Worm (Caenorhabditis elegans) whole organism, late embryonic: Measurements from ENCODE around the gene C33G8.13.

Experiments used
- F13H6.1 ChIP-seq: sonication (generic microtip); optimal IDR thresholded peaks from 2 replicates; lab custom pipeline; 2016; ENCODE audit warnings: missing genetic modification characterization, missing compliant biosample characterization
- Y22D7AL.16 ChIP-seq: sonication (generic microtip); optimal IDR thresholded peaks from 2 replicates; lab custom pipeline; 2016; ENCODE audit warnings: missing genetic modification characterization, missing compliant biosample characterization
- ahr-1 ChIP-seq: sonication (generic microtip); optimal IDR thresholded peaks from 2 replicates; lab custom pipeline; 2016; ENCODE audit warnings: missing genetic modification characterization, missing compliant biosample characterization
- ceh-14 ChIP-seq: sonication (generic microtip); optimal IDR thresholded peaks from 2 replicates; lab custom pipeline; 2016; ENCODE audit warnings: missing genotype, missing genetic modification characterization, missing compliant biosample characterization
- ceh-19 ChIP-seq: fragments of 200-800 bp; sonication (Bioruptor generic); optimal IDR thresholded peaks from 2 replicates; lab custom pipeline; 2018; ENCODE audit warnings: mild to moderate bottlenecking, missing genetic modification characterization, missing compliant biosample characterization
- ceh-2 ChIP-seq: sonication (generic microtip); optimal IDR thresholded peaks from 2 replicates; lab custom pipeline; 2016; ENCODE audit warnings: missing genotype, missing genetic modification characterization, missing compliant biosample characterization
- ceh-24 ChIP-seq: sonication (generic microtip); optimal IDR thresholded peaks from 2 replicates; lab custom pipeline; 2016; ENCODE audit warnings: mild to moderate bottlenecking, missing genetic modification characterization, missing compliant biosample characterization
- ceh-30 ChIP-seq: fragments of 150-350 bp; optimal IDR thresholded peaks from 2 replicates; lab custom pipeline; 2014; ENCODE audit warnings: missing biosample characterization, missing genetic modification characterization
- ceh-34 ChIP-seq: sonication (generic microtip); optimal IDR thresholded peaks from 2 replicates; lab custom pipeline; 2016; ENCODE audit warnings: mild to moderate bottlenecking, missing genetic modification characterization, missing compliant biosample characterization
- ceh-48 ChIP-seq: sonication (generic microtip); optimal IDR thresholded peaks from 2 replicates; lab custom pipeline; 2016; ENCODE audit warnings: missing genetic modification characterization, inconsistent platforms, missing compliant biosample characterization
- che-1 ChIP-seq: sonication (generic microtip); optimal IDR thresholded peaks from 2 replicates; lab custom pipeline; 2016; ENCODE audit warnings: mild to moderate bottlenecking, missing genetic modification characterization, missing compliant biosample characterization
- dmd-4 ChIP-seq: sonication (generic microtip); optimal IDR thresholded peaks from 2 replicates; lab custom pipeline; 2016; ENCODE audit warnings: borderline replicate concordance, missing genetic modification characterization, missing compliant biosample characterization
- elt-4 ChIP-seq: sonication (generic microtip); optimal IDR thresholded peaks from 2 replicates; lab custom pipeline; 2016; ENCODE audit warnings: missing genetic modification characterization, missing compliant biosample characterization
- eyg-1 ChIP-seq: sonication (generic microtip); optimal IDR thresholded peaks from 2 replicates; lab custom pipeline; 2016; ENCODE audit warnings: missing genotype, missing genetic modification characterization, missing compliant biosample characterization
- fkh-6 ChIP-seq: sonication (generic microtip); optimal IDR thresholded peaks from 2 replicates; lab custom pipeline; 2016; ENCODE audit warnings: missing genetic modification characterization, missing compliant biosample characterization
- gmeb-2 ChIP-seq: sonication (generic microtip); optimal IDR thresholded peaks from 2 replicates; lab custom pipeline; 2016; ENCODE audit warnings: missing genetic modification characterization, inconsistent platforms, missing compliant biosample characterization
- hlh-13 ChIP-seq: fragments of 200-800 bp; sonication (Bioruptor generic); optimal IDR thresholded peaks from 2 replicates; lab custom pipeline; 2018; ENCODE audit warnings: mild to moderate bottlenecking, missing genetic modification characterization, missing compliant biosample characterization
- hlh-15 ChIP-seq: sonication (generic microtip); optimal IDR thresholded peaks from 2 replicates; lab custom pipeline; 2016; ENCODE audit warnings: missing genetic modification characterization, missing compliant biosample characterization
- lim-6 ChIP-seq: sonication (generic microtip); optimal IDR thresholded peaks from 2 replicates; lab custom pipeline; 2016; ENCODE audit warnings: missing genetic modification characterization, missing compliant biosample characterization
- madf-2 ChIP-seq: sonication (generic microtip); optimal IDR thresholded peaks from 2 replicates; lab custom pipeline; 2017; ENCODE audit warnings: missing genetic modification characterization, missing compliant biosample characterization
- nhr-232 ChIP-seq: sonication (generic microtip); optimal IDR thresholded peaks from 2 replicates; lab custom pipeline; 2016; ENCODE audit warnings: missing genetic modification characterization, missing compliant biosample characterization
- npax-4 ChIP-seq: sonication (generic microtip); optimal IDR thresholded peaks from 2 replicates; lab custom pipeline; 2016; ENCODE audit warnings: missing genetic modification characterization, missing compliant biosample characterization
- pag-3 ChIP-seq: sonication (generic microtip); optimal IDR thresholded peaks from 2 replicates; lab custom pipeline; 2016; ENCODE audit warnings: missing compliant biosample characterization, missing genetic modification characterization, borderline replicate concordance
- pat-9 ChIP-seq: fragments of 200-800 bp; sonication (Bioruptor generic); optimal IDR thresholded peaks from 2 replicates; lab custom pipeline; 2018; ENCODE audit warnings: mild to moderate bottlenecking, missing genetic modification characterization, moderate library complexity, missing compliant biosample characterization
- pax-1 ChIP-seq: fragments of 150-350 bp; optimal IDR thresholded peaks from 2 replicates; lab custom pipeline; 2014; ENCODE audit warnings: missing biosample characterization, missing genetic modification characterization
- pha-4 ChIP-seq: fragments of 150-350 bp; optimal IDR thresholded peaks from 2 replicates; lab custom pipeline; 2018; ENCODE audit warnings: missing biosample characterization, missing genetic modification reagents, missing genetic modification characterization
- sdc-2 ChIP-seq: sonication (generic microtip); optimal IDR thresholded peaks from 2 replicates; lab custom pipeline; 2016; ENCODE audit warnings: missing genotype, missing genetic modification characterization, missing compliant biosample characterization
- sox-4 ChIP-seq: sonication (generic microtip); optimal IDR thresholded peaks from 2 replicates; lab custom pipeline; 2017; ENCODE audit warnings: mild to moderate bottlenecking, missing genetic modification characterization, inconsistent platforms, missing compliant biosample characterization
- syd-9 ChIP-seq: sonication (generic microtip); optimal IDR thresholded peaks from 2 replicates; lab custom pipeline; 2016; ENCODE audit warnings: mild to moderate bottlenecking, missing genetic modification characterization, moderate library complexity, missing compliant biosample characterization
- unc-42 ChIP-seq: sonication (generic microtip); optimal IDR thresholded peaks from 2 replicates; lab custom pipeline; 2016; ENCODE audit warnings: missing genotype, missing genetic modification characterization, missing compliant biosample characterization
- unc-86 ChIP-seq: sonication (generic microtip); optimal IDR thresholded peaks from 2 replicates; lab custom pipeline; 2016; ENCODE audit warnings: missing genetic modification characterization, missing compliant biosample characterization

The C33G8.13 gene

ce11 chrV:7046005-7046404 lies 30.2 kb upstream of the C33G8.13 start, which contains the start of gene F20A1.2:
Gene F20A1.2, plus strand, starts transcription at chrV:7046305.
- no peak for TF ChIP-seq lim-6
- no peak for TF ChIP-seq hlh-15 (tag; lab: Kevin White, UChicago)
- TF ChIP-seq elt-4 (tag; lab: Kevin White, UChicago) = no peak
- TF ChIP-seq unc-42 (tag; lab: Kevin White, UChicago) = no peak
- no peak for TF ChIP-seq ceh-34

- TF ChIP-seq che-1 (no peak), fkh-6 (tag; lab: Kevin White, UChicago) (no peak)
Measured at ce11 chrV:7036475-7036874, 20.7 kb upstream of the C33G8.13 start, which contains the start of gene twk-11. Gene twk-11, minus strand, starts transcription at chrV:7036575.

- TF ChIP-seq ceh-14 (tag; lab: Kevin White, UChicago) (no peak), dmd-4 (tag; lab: Kevin White, UChicago) (no peak), pag-3 (tag; lab: Kevin White, UChicago) (no peak), pax-1 (no peak), pha-4 (tag; lab: Kevin White, UChicago) (no peak), Y22D7AL.16 (tag; lab: Kevin White, UChicago) (no peak), sdc-2 (tag; lab: Kevin White, UChicago) (no peak), sox-4 (tag; lab: Kevin White, UChicago) (no peak)
Measured at ce11 chrV:7027055-7027454, 11.3 kb upstream of the C33G8.13 start, which contains the start of gene F20A1.6. Gene F20A1.6, minus strand, starts transcription at chrV:7027155.

ce11 chrV:7022981-7023380 lies 7.2 kb upstream of the C33G8.13 start:
- TF ChIP-seq gmeb-2 (tag; lab: Kevin White, UChicago) (no peak), ceh-2 (tag; lab: Kevin White, UChicago) (no peak), pat-9 (tag; lab: Kevin White, UChicago) (no peak), pax-1 (no peak), fkh-6 (tag; lab: Kevin White, UChicago) (no peak), hlh-13 (GFP tag; lab: Kevin White, UChicago) (no peak), hlh-15 (tag; lab: Kevin White, UChicago) (no peak), ceh-30 (tag; lab: Kevin White, UChicago) (no peak), eyg-1 (no peak), npax-4 (tag; lab: Kevin White, UChicago) (no peak), pag-3 (tag; lab: Kevin White, UChicago) (no peak), syd-9 (tag; lab: Kevin White, UChicago) (no peak)

ce11 chrV:7021772-7022171 lies 6.0 kb upstream of the C33G8.13 start, which contains the start of gene F20A1.4:
Gene F20A1.4, minus strand, starts transcription at chrV:7021872.
- TF ChIP-seq ceh-48 (tag; lab: Kevin White, UChicago) = no peak
- no peak for TF ChIP-seq pha-4 (tag; lab: Kevin White, UChicago)
- no peak for TF ChIP-seq madf-2 (tag; lab: Kevin White, UChicago)

ce11 chrV:7017059-7017458 lies 1.3 kb upstream of the C33G8.13 start, which contains the start of gene srsx-32:
Gene srsx-32, plus strand, starts transcription at chrV:7017359.
- TF ChIP-seq ceh-24 = no peak
- TF ChIP-seq npax-4 (tag; lab: Kevin White, UChicago) = no peak
- no peak for TF ChIP-seq unc-86 (tag; lab: Kevin White, UChicago)
- no peak for TF ChIP-seq F13H6.1 (tag; lab: Kevin White, UChicago)
- no peak for TF ChIP-seq Y22D7AL.16 (tag; lab: Kevin White, UChicago)
- no peak for TF ChIP-seq ceh-19 (GFP tag; lab: Kevin White, UChicago)
- no peak for TF ChIP-seq ceh-14 (tag; lab: Kevin White, UChicago)
- no peak for TF ChIP-seq sox-4 (tag; lab: Kevin White, UChicago)
- TF ChIP-seq nhr-232 (tag; lab: Kevin White, UChicago) = no peak
- TF ChIP-seq ahr-1 (tag; lab: Kevin White, UChicago) = no peak
